Fruit fly (Drosophila melanogaster) whole organism: ENCODE results near the gene h-cup.

ENCODE experiments used
- CG8478 ChIP-seq: fragments of >200 bp; optimal IDR thresholded peaks from 2 replicates; lab custom pipeline; 2018; ENCODE audit warnings: inconsistent platforms
- Dll ChIP-seq: fragments of >200 bp; optimal IDR thresholded peaks from 2 replicates; lab custom pipeline; 2017
- EcR ChIP-seq, 2 experiments: fragments of >200 bp; optimal IDR thresholded peaks; 2 replicates each; lab custom pipeline; 2017; ENCODE audit warnings: missing biosample characterization in 2 of 2, missing genetic modification characterization in 2 of 2, missing genetic modification reagents in 2 of 2
- pan ChIP-seq: fragments of >200 bp; optimal IDR thresholded peaks from 2 replicates; lab custom pipeline; 2017
- psq ChIP-seq: fragments of >200 bp; optimal IDR thresholded peaks from 2 replicates; lab custom pipeline; 2017
- usp ChIP-seq: fragments of >200 bp; optimal IDR thresholded peaks from 2 replicates; lab custom pipeline; 2017; ENCODE audit warnings: missing biosample characterization, missing genetic modification characterization, mixed read lengths

Gene h-cup

DNA sequence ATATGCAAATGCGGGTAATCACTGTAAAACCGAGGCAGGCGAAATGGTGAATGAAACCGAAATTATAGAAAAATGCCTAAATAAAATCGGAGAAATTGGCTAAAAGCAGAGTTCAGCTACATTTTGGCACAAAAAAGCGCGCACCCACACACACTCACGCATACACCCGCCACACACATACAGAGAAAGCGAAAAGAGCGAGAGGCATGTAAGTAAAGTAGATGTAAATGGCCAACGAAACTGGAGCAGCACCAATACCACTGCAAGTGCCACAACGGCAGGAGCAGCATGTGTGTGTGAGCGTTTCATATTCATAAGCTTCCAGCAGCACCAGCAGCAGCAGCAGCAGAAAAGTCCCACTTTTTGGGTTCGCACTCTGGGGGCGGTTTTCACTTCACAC is 7.3 kb downstream of the h-cup start:
- TF ChIP-seq pan (lab: Kevin White, UChicago), result no peak
- no peak for TF ChIP-seq psq (lab: Kevin White, UChicago)
- TF ChIP-seq EcR (GFP tag; optimal IDR thresholded peaks at IDR 0.05; lab: Kevin White, UChicago), result no peak
- TF ChIP-seq Dll (lab: Kevin White, UChicago), result no peak
- TF ChIP-seq usp (GFP tag; lab: Kevin White, UChicago), result no peak
- TF ChIP-seq CG8478, result no peak

DNA sequence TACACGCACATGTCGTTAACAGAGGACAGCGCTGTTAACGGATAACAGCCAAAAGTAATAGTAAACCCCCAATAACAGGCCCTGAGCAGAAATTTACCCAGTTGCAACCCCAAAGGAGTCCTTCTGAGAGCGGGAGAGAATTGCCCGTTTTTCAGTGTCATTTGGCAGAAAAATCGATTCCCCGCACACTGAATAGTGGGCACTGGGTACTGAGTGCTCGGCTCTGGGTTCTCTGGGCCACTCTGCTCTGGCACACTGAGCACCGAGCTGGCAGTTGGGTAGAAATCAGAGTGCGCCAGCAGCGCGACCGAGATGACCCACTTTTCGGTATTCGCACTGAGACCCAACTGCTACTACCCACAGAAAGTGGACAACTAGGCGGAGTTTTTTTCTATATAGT is 8.4 kb downstream of the h-cup start, which contains the start of gene Rbp:
Rbp (plus strand) TSS at position 239 of the 400 bp plus-strand sequence.
- TF ChIP-seq CG8478, result no peak
- TF ChIP-seq usp (GFP tag; lab: Kevin White, UChicago), result no peak
- TF ChIP-seq EcR (GFP tag; optimal IDR thresholded peaks at IDR 0.05; lab: Kevin White, UChicago), result no peak
- TF ChIP-seq pan (lab: Kevin White, UChicago), result no peak
- TF ChIP-seq psq (lab: Kevin White, UChicago), result no peak
- TF ChIP-seq Dll (lab: Kevin White, UChicago), result no peak

DNA sequence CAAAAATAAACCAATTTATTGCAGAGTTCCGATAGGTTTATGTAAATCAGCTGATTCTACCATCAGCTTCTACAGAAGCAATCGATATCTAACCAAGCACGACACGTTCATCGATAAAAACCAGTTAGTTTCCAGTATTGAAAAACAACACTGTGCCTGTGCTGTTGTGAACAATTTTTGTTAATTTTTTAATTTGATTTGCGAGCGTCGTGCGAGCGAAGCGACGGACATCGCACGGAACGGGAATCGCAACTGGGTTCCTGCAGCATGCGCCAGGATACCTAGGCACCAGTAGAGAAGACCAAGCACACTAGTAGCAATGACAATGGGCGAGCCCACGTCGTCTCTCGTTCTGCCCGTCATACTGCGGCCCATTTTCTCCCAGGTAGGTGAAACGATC is 10.9 kb downstream of the h-cup start, which contains the start of the genes Ccm3 and CG6136:
Ccm3 (plus strand) TSS at position 125 of the 400 bp plus-strand sequence.
CG6136 (minus strand) TSS at position 380 of the 400 bp plus-strand sequence.
- TF ChIP-seq usp (GFP tag; lab: Kevin White, UChicago) (no peak), pan (lab: Kevin White, UChicago) (no peak), Dll (lab: Kevin White, UChicago) (no peak), psq (lab: Kevin White, UChicago) (no peak), EcR (GFP tag; optimal IDR thresholded peaks at IDR 0.05; lab: Kevin White, UChicago) (no peak), CG8478 (no peak)

DNA sequence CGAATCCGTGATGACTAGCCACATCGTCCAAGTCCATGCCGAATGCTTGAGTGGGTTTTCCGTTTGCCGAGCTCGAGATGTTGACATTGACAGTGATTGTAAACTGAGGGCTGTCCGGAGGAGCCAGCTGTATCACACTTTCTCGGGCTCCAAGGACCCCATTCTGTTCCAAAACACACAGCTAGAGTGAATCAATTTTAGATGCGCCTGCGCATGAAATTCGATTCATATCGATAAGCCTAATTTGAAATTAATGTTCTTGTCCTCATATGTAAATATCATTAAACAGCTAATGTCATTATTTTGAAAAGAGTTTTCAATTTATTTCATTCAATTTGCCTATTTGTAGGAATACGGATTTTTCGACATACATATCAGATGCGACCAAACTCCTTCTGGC is 13.0 kb downstream of the h-cup start, which contains the start of gene CG14868:
CG14868 (minus strand) TSS at position 204 of the 400 bp plus-strand sequence.
- no peak for TF ChIP-seq usp (GFP tag; lab: Kevin White, UChicago)
- no peak for TF ChIP-seq psq (lab: Kevin White, UChicago)
- no peak for TF ChIP-seq Dll (lab: Kevin White, UChicago)
- TF ChIP-seq CG8478, result no peak
- no peak for TF ChIP-seq pan (lab: Kevin White, UChicago)
- TF ChIP-seq EcR (GFP tag; optimal IDR thresholded peaks at IDR 0.05; lab: Kevin White, UChicago), result no peak

DNA sequence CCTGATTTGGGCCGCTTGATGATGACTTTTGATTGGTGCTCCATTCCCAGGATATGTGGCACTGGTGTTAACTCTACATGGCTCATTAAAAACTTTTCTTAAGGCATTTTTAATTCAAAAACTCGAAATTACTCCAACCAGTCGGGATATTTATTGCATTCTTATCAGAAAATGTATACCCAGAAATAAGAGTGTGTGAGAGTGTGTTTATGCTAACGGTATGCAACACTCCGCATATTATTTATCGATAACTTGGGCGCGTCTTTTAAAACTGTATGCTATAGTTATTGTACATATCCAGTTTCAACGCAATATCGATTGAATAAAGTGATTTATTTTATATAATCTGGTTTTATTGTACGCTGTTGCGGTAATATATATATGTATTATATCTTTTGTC is 15.3 kb downstream of the h-cup start, which contains the start of gene CG34404:
CG34404 (minus strand) TSS at position 189 of the 400 bp plus-strand sequence.
- no peak for TF ChIP-seq EcR (GFP tag; optimal IDR thresholded peaks at IDR 0.05; lab: Kevin White, UChicago)
- TF ChIP-seq psq (lab: Kevin White, UChicago), result no peak
- TF ChIP-seq pan (lab: Kevin White, UChicago), result no peak
- TF ChIP-seq Dll (lab: Kevin White, UChicago), result no peak
- TF ChIP-seq CG8478, result no peak

DNA sequence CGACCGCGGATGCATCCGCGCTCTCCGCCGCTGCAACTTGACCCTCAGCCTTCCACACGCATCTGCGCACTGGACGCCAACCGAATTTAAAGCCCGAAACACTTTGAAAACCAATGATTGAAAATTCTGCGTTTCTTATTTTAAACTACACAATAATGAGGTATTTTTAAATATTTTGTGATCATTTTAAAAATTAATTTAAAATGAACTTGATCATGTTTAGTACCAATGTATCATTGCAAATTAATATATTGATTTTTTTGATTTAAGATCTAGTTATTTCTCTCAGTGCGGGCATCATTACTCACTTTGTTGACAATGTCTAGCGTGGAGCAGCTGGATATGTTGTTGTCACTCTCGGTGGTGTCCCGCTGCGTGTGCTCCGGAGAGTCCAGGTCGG is 15.9 kb downstream of the h-cup start:
- no peak for TF ChIP-seq usp (GFP tag; lab: Kevin White, UChicago)
- TF ChIP-seq pan (lab: Kevin White, UChicago), result no peak
- no peak for TF ChIP-seq EcR (GFP tag; optimal IDR thresholded peaks at IDR 0.05; lab: Kevin White, UChicago)
- no peak for TF ChIP-seq psq (lab: Kevin White, UChicago)
- TF ChIP-seq Dll (lab: Kevin White, UChicago), result no peak
- TF ChIP-seq CG8478, result no peak

DNA sequence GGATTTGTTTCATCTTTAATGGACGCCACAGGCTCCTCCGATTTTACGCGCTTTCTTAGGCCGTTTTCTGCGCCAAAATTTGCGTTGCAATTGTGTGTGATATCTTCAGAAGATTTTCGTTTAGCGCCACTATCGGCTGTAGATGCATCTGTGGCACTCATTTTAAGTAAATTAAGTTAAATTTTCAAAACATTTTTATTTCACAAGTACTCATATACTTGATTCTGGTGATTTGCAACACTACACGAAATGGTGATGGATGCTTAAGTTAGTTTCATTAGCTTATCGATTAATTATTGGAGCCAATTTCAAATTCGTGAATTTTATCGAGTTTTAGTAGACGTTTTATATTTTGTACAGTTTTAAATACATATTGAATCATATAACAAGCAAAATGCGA is 19.1 kb downstream of the h-cup start, which contains the start of gene CG6171:
CG6171 (minus strand) TSS at position 250 of the 400 bp plus-strand sequence.
- no peak for TF ChIP-seq usp (GFP tag; lab: Kevin White, UChicago)
- no peak for TF ChIP-seq EcR (GFP tag; optimal IDR thresholded peaks at IDR 0.05; lab: Kevin White, UChicago)
- TF ChIP-seq Dll (lab: Kevin White, UChicago), result no peak
- no peak for TF ChIP-seq psq (lab: Kevin White, UChicago)
- no peak for TF ChIP-seq CG8478
- TF ChIP-seq pan (lab: Kevin White, UChicago), result no peak

DNA sequence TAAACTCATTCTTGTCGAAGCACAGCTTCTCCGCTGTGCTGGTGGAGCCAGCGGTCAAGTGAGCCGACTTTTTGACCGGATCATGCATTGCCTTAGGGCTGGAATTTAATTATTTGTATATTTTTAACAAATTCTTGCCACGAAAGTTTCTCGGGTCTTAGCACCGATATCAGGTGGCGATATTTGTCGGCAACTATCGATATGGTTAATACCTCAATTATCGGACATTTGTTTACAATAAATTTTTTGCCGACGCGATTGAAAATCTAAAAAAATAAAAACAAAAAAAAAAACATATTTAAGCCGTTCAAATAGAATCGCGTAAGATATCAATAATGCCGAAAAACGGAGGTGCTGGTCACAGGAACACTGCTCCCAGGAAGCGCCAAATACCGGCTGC is 21.3 kb downstream of the h-cup start, which contains the start of the genes Cog2 and Trax:
Cog2 (minus strand) TSS at position 168 of the 400 bp plus-strand sequence.
Trax (plus strand) TSS at position 203 of the 400 bp plus-strand sequence.
- TF ChIP-seq CG8478 (no peak), EcR (GFP tag; optimal IDR thresholded peaks at IDR 0.05; lab: Kevin White, UChicago) (no peak)

DNA sequence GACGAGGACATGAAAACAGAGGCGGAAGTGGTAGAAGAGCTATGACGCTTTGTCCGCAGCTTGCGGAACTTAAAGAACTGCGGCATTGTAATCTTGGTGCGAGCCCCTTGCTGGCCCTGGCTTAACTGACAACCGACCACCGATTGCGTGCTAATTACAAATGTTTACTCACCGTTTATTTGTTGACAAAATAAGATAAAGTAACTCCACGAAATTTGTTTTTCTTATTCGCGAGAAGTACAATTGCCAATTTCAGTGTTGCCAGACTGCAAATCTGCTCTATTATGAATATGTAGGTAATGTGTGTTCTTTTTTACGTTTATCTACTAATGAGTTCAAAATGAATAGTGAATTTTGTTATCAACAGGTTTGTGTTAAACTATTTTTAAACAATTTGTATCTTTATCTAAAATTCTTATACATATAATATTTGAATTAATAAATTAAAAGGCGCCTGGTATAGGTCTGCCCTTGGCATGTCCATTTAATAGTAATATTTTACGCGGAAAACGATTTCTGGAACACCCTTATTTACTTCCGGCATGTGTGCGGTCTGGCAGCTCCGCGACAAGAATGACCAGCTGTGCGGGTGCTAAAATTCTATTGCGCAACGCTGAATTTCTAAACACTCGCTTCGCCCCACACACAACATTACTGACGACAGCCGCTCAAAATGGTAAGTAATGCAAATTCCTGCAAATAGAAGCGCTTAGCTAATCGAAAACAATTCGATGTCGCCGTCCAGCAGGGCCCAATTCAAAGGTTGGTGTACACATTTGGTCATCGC is 25.9 kb downstream of the h-cup start, which contains the start of the genes Atg4b and Hibch:
Atg4b (minus strand) TSS at position 280 of the 787 bp plus-strand sequence.
Hibch (plus strand) TSS at position 585 of the 787 bp plus-strand sequence.
- TF ChIP-seq pan (lab: Kevin White, UChicago), result no peak
- TF ChIP-seq EcR (GFP tag; optimal IDR thresholded peaks at IDR 0.05; lab: Kevin White, UChicago), result no peak
- peak; percentile 60 for TF ChIP-seq CG8478
- TF ChIP-seq usp (GFP tag; lab: Kevin White, UChicago), result no peak
- no peak for TF ChIP-seq psq (lab: Kevin White, UChicago)

DNA sequence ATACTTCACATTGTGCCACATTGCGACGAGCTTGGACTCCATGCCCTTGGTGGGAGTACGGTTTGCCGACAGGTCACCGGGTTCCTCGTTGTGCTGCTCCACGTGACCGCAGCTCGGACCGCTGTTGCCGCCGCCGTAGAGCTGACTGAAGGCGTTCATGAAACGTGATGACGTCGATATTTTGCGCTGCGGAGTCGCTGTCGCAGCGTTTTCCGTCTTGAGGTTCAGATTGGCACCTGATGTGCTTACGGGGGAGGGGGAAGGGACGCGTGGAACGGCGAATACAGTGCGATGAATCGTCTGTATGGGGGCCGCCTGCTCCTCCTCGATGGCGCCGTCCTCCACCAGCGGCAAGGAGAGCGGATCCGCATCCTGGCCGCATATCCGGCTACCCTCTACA is 26.6 kb downstream of the h-cup start:
- no peak for TF ChIP-seq psq (lab: Kevin White, UChicago)
- no peak for TF ChIP-seq CG8478
- no peak for TF ChIP-seq EcR (GFP tag; optimal IDR thresholded peaks at IDR 0.05; lab: Kevin White, UChicago)
- TF ChIP-seq pan (lab: Kevin White, UChicago), result no peak
- no peak for TF ChIP-seq Dll (lab: Kevin White, UChicago)
- TF ChIP-seq usp (GFP tag; lab: Kevin White, UChicago), result no peak

DNA sequence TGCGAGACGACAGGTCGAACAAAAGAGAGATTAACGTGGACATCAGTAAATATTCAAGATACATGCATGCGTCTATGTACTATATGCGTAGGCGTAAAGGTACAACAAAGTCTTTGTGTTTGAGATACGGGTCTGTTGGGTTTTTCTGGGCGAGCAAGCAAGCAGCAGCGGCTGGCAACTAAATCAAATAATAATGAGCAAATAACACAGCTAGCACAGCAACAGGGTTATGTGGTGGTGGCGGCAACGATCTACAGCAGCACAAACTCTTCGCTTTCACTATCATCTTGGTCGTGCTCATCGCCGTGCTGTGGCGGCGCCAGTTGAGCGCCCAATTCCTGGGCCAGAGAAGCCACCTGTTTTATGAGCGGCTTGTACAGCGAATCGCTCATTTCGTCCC is 28.7 kb downstream of the h-cup start:
- TF ChIP-seq CG8478 (no peak), Dll (lab: Kevin White, UChicago) (no peak), psq (lab: Kevin White, UChicago) (no peak), usp (GFP tag; lab: Kevin White, UChicago) (no peak), EcR (GFP tag; optimal IDR thresholded peaks at IDR 0.05; lab: Kevin White, UChicago) (no peak), pan (lab: Kevin White, UChicago) (no peak)
